Worm (Caenorhabditis elegans) whole organism, late embryonic: Measurements from ENCODE around the gene H12I13.1.

ENCODE experiments used
- F13H6.1 ChIP-seq: sonication (generic microtip); optimal IDR thresholded peaks from 2 replicates; lab custom pipeline; 2016; ENCODE audit warnings: missing genetic modification characterization, missing compliant biosample characterization
- K02D7.2 ChIP-seq: sonication (generic microtip); optimal IDR thresholded peaks from 2 replicates; lab custom pipeline; 2017; ENCODE audit warnings: mild to moderate bottlenecking, missing genetic modification characterization, missing compliant biosample characterization
- K09A11.1 ChIP-seq: sonication (generic microtip); optimal IDR thresholded peaks from 2 replicates; lab custom pipeline; 2017; ENCODE audit warnings: antibody characterized with exemption, mild to moderate bottlenecking, missing genetic modification characterization, missing compliant biosample characterization; ENCODE audit not compliant: insufficient read depth
- ahr-1 ChIP-seq: sonication (generic microtip); optimal IDR thresholded peaks from 2 replicates; lab custom pipeline; 2016; ENCODE audit warnings: missing genetic modification characterization, missing compliant biosample characterization
- ama-1 ChIP-seq: fragments of 150-350 bp; optimal IDR thresholded peaks from 2 replicates; lab custom pipeline; 2014
- ceh-14 ChIP-seq: sonication (generic microtip); optimal IDR thresholded peaks from 2 replicates; lab custom pipeline; 2016; ENCODE audit warnings: missing genotype, missing genetic modification characterization, missing compliant biosample characterization
- ceh-18 ChIP-seq: sonication (generic microtip); optimal IDR thresholded peaks from 2 replicates; lab custom pipeline; 2016; ENCODE audit warnings: missing genetic modification characterization, missing compliant biosample characterization
- ceh-19 ChIP-seq: fragments of 200-800 bp; sonication (Bioruptor generic); optimal IDR thresholded peaks from 2 replicates; lab custom pipeline; 2018; ENCODE audit warnings: mild to moderate bottlenecking, missing genetic modification characterization, missing compliant biosample characterization
- ceh-2 ChIP-seq: sonication (generic microtip); optimal IDR thresholded peaks from 2 replicates; lab custom pipeline; 2016; ENCODE audit warnings: missing genotype, missing genetic modification characterization, missing compliant biosample characterization
- ceh-22 ChIP-seq: sonication (generic microtip); optimal IDR thresholded peaks from 2 replicates; lab custom pipeline; 2017; ENCODE audit warnings: missing biosample characterization, missing genetic modification characterization
- ceh-30 ChIP-seq: fragments of 150-350 bp; optimal IDR thresholded peaks from 2 replicates; lab custom pipeline; 2014; ENCODE audit warnings: missing biosample characterization, missing genetic modification characterization
- ceh-9 ChIP-seq: sonication (generic microtip); optimal IDR thresholded peaks from 2 replicates; lab custom pipeline; 2016; ENCODE audit warnings: mild to moderate bottlenecking, missing genetic modification characterization, inconsistent platforms, missing compliant biosample characterization
- dmd-4 ChIP-seq: sonication (generic microtip); optimal IDR thresholded peaks from 2 replicates; lab custom pipeline; 2016; ENCODE audit warnings: borderline replicate concordance, missing genetic modification characterization, missing compliant biosample characterization
- dve-1 ChIP-seq: sonication (generic microtip); optimal IDR thresholded peaks from 2 replicates; lab custom pipeline; 2017; ENCODE audit warnings: antibody characterized with exemption, mild to moderate bottlenecking, missing genetic modification characterization, missing compliant biosample characterization
- elt-2 ChIP-seq: sonication (generic microtip); optimal IDR thresholded peaks from 2 replicates; lab custom pipeline; 2016; ENCODE audit warnings: missing genetic modification reagents, missing genetic modification characterization, missing compliant biosample characterization
- elt-4 ChIP-seq: sonication (generic microtip); optimal IDR thresholded peaks from 2 replicates; lab custom pipeline; 2016; ENCODE audit warnings: missing genetic modification characterization, missing compliant biosample characterization
- fkh-6 ChIP-seq: sonication (generic microtip); optimal IDR thresholded peaks from 2 replicates; lab custom pipeline; 2016; ENCODE audit warnings: missing genetic modification characterization, missing compliant biosample characterization
- gmeb-2 ChIP-seq: sonication (generic microtip); optimal IDR thresholded peaks from 2 replicates; lab custom pipeline; 2016; ENCODE audit warnings: missing genetic modification characterization, inconsistent platforms, missing compliant biosample characterization
- hlh-30 ChIP-seq: sonication (generic microtip); optimal IDR thresholded peaks from 2 replicates; lab custom pipeline; 2017; ENCODE audit warnings: antibody characterized with exemption, missing genetic modification characterization, missing compliant biosample characterization; ENCODE audit not compliant: insufficient read depth
- hlh-6 ChIP-seq: sonication (generic microtip); optimal IDR thresholded peaks from 2 replicates; lab custom pipeline; 2016; ENCODE audit warnings: missing genotype, missing genetic modification characterization, missing compliant biosample characterization
- hlh-8 ChIP-seq: sonication (generic microtip); optimal IDR thresholded peaks from 2 replicates; lab custom pipeline; 2016; ENCODE audit warnings: missing genotype, missing genetic modification characterization, missing compliant biosample characterization
- lim-6 ChIP-seq: sonication (generic microtip); optimal IDR thresholded peaks from 2 replicates; lab custom pipeline; 2016; ENCODE audit warnings: missing genetic modification characterization, missing compliant biosample characterization
- lin-11 ChIP-seq: fragments of 200-800 bp; sonication (Bioruptor generic); optimal IDR thresholded peaks from 2 replicates; lab custom pipeline; 2018; ENCODE audit warnings: mild to moderate bottlenecking, missing genetic modification characterization, missing compliant biosample characterization
- madf-2 ChIP-seq: sonication (generic microtip); optimal IDR thresholded peaks from 2 replicates; lab custom pipeline; 2017; ENCODE audit warnings: missing genetic modification characterization, missing compliant biosample characterization
- mec-3 ChIP-seq: sonication (generic microtip); optimal IDR thresholded peaks from 2 replicates; lab custom pipeline; 2016; ENCODE audit warnings: borderline replicate concordance, missing genetic modification characterization, missing compliant biosample characterization
- nfya-1 ChIP-seq: sonication (generic microtip); optimal IDR thresholded peaks from 2 replicates; lab custom pipeline; 2017; ENCODE audit warnings: missing genetic modification characterization, mild to moderate bottlenecking, missing compliant biosample characterization, antibody characterized with exemption, moderate library complexity
- nhr-11 ChIP-seq: fragments of 150-350 bp; optimal IDR thresholded peaks from 2 replicates; lab custom pipeline; 2014; ENCODE audit warnings: missing biosample characterization, missing genetic modification characterization
- odd-2 ChIP-seq: sonication (generic microtip); optimal IDR thresholded peaks from 2 replicates; lab custom pipeline; 2017; ENCODE audit warnings: antibody characterized with exemption, mild to moderate bottlenecking, missing genetic modification characterization, missing compliant biosample characterization
- pat-9 ChIP-seq: fragments of 200-800 bp; sonication (Bioruptor generic); optimal IDR thresholded peaks from 2 replicates; lab custom pipeline; 2018; ENCODE audit warnings: mild to moderate bottlenecking, missing genetic modification characterization, moderate library complexity, missing compliant biosample characterization
- pha-2 ChIP-seq: sonication (generic microtip); optimal IDR thresholded peaks from 2 replicates; lab custom pipeline; 2017; ENCODE audit warnings: mild to moderate bottlenecking, missing genetic modification characterization, missing compliant biosample characterization
- pha-4 ChIP-seq: fragments of 150-350 bp; optimal IDR thresholded peaks from 2 replicates; lab custom pipeline; 2018; ENCODE audit warnings: missing biosample characterization, missing genetic modification reagents, missing genetic modification characterization
- pqm-1 ChIP-seq: sonication (generic microtip); optimal IDR thresholded peaks from 2 replicates; lab custom pipeline; 2016; ENCODE audit warnings: missing genetic modification characterization, missing compliant biosample characterization
- pros-1 ChIP-seq: fragments of 150-350 bp; optimal IDR thresholded peaks from 2 replicates; lab custom pipeline; 2014; ENCODE audit warnings: missing biosample characterization, missing genetic modification reagents, missing genetic modification characterization
- ref-2 ChIP-seq: sonication (generic microtip); optimal IDR thresholded peaks from 2 replicates; lab custom pipeline; 2016; ENCODE audit warnings: missing genetic modification characterization, missing compliant biosample characterization
- sdc-2 ChIP-seq: sonication (generic microtip); optimal IDR thresholded peaks from 2 replicates; lab custom pipeline; 2016; ENCODE audit warnings: missing genotype, missing genetic modification characterization, missing compliant biosample characterization
- sox-2 ChIP-seq: fragments of 200-800 bp; sonication (Bioruptor generic); IDR thresholded peaks from 2 replicates; pipeline ENCODE4 v1.3.6; 2022; ENCODE audit warnings: missing genetic modification reagents, missing genetic modification characterization, missing compliant biosample characterization
- sox-4 ChIP-seq: sonication (generic microtip); optimal IDR thresholded peaks from 2 replicates; lab custom pipeline; 2017; ENCODE audit warnings: mild to moderate bottlenecking, missing genetic modification characterization, inconsistent platforms, missing compliant biosample characterization
- syd-9 ChIP-seq: sonication (generic microtip); optimal IDR thresholded peaks from 2 replicates; lab custom pipeline; 2016; ENCODE audit warnings: mild to moderate bottlenecking, missing genetic modification characterization, moderate library complexity, missing compliant biosample characterization
- tbx-2 ChIP-seq: sonication (generic microtip); optimal IDR thresholded peaks from 2 replicates; lab custom pipeline; 2016; ENCODE audit warnings: missing genetic modification characterization, missing compliant biosample characterization
- ttx-3 ChIP-seq: sonication (generic microtip); optimal IDR thresholded peaks from 2 replicates; lab custom pipeline; 2016; ENCODE audit warnings: missing genetic modification reagents, missing genetic modification characterization, missing compliant biosample characterization
- unc-42 ChIP-seq: sonication (generic microtip); optimal IDR thresholded peaks from 2 replicates; lab custom pipeline; 2016; ENCODE audit warnings: missing genotype, missing genetic modification characterization, missing compliant biosample characterization
- unc-55 ChIP-seq: sonication (generic microtip); optimal IDR thresholded peaks from 2 replicates; lab custom pipeline; 2017; ENCODE audit warnings: missing biosample characterization, missing genetic modification reagents, missing genetic modification characterization
- unc-86 ChIP-seq: sonication (generic microtip); optimal IDR thresholded peaks from 2 replicates; lab custom pipeline; 2016; ENCODE audit warnings: missing genetic modification characterization, missing compliant biosample characterization
- ztf-16 ChIP-seq: sonication (generic microtip); optimal IDR thresholded peaks from 2 replicates; lab custom pipeline; 2017; ENCODE audit warnings: missing genetic modification characterization, missing compliant biosample characterization

The H12I13.1 gene

DNA sequence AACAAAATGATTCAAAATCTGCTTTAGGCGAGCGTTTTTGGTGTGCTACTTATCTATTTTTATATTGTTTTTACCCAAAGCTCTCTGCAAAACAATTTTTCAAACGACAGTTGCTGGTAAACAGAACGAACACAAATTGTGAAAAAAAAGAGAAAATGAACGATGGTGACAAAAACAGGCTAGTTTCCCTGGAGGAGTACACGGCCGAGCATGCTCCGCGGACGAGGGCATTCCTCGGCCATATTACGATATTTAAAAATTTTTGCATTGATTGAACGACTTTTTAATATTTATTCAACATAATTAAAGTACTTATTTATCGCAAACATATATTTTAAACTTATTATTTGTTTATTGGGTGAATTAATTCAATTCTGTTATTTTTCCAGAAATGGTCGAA is 30.5 kb upstream of the H12I13.1 start, which contains the start of the genes tpp-2 and rbbp-5 (continued):
- TF ChIP-seq pha-4, result no peak
- no peak for TF ChIP-seq pha-2 (tag; lab: Kevin White, UChicago)
- TF ChIP-seq sox-4 (tag; lab: Kevin White, UChicago), result no peak
- TF ChIP-seq dmd-4 (tag; lab: Kevin White, UChicago), result no peak
- no peak for TF ChIP-seq hlh-6 (tag; lab: Kevin White, UChicago)
- TF ChIP-seq ceh-19 (GFP tag; lab: Kevin White, UChicago), result no peak
- no peak for TF ChIP-seq mec-3
- no peak for TF ChIP-seq odd-2 (tag; lab: Kevin White, UChicago)
- TF ChIP-seq fkh-6 (tag; lab: Kevin White, UChicago), result peak; percentile 15
- TF ChIP-seq sdc-2 (tag; lab: Kevin White, UChicago), result no peak
- TF ChIP-seq tbx-2 (tag; lab: Kevin White, UChicago), result peak; percentile 84
- no peak for TF ChIP-seq ceh-18 (tag; lab: Kevin White, UChicago)
- no peak for TF ChIP-seq ztf-16 (tag; lab: Kevin White, UChicago)
- no peak for TF ChIP-seq ahr-1 (tag; lab: Kevin White, UChicago)
- no peak for TF ChIP-seq K09A11.1 (tag; lab: Kevin White, UChicago)
- no peak for TF ChIP-seq ama-1 (lab: Kevin White, UChicago)
- no peak for TF ChIP-seq elt-4 (tag; lab: Kevin White, UChicago)
- no peak for TF ChIP-seq syd-9 (tag; lab: Kevin White, UChicago)
- TF ChIP-seq lin-11, result no peak
- no peak for TF ChIP-seq pat-9 (tag; lab: Kevin White, UChicago)
- TF ChIP-seq pqm-1 (tag; lab: Kevin White, UChicago), result no peak
- TF ChIP-seq elt-2 (tag; lab: Kevin White, UChicago), result no peak
- peak; percentile 34 for TF ChIP-seq F13H6.1 (tag; lab: Kevin White, UChicago)
- no peak for TF ChIP-seq unc-86 (tag; lab: Kevin White, UChicago)
- no peak for TF ChIP-seq ceh-22 (tag; lab: Kevin White, UChicago)
- TF ChIP-seq unc-42 (tag; lab: Kevin White, UChicago), result no peak
- TF ChIP-seq sox-2 (GFP tag; lab: Robert Waterston, UW), result no peak
- no peak for TF ChIP-seq ttx-3 (tag; lab: Kevin White, UChicago)
- TF ChIP-seq ref-2, result peak; percentile 23
- TF ChIP-seq madf-2, result no peak
- no peak for TF ChIP-seq nhr-11
- peak; percentile 87 for TF ChIP-seq ceh-2
- TF ChIP-seq lim-6 (tag; lab: Kevin White, UChicago), result no peak
- TF ChIP-seq hlh-8, result peak; percentile 70
- no peak for TF ChIP-seq hlh-30 (tag; lab: Kevin White, UChicago)
- no peak for TF ChIP-seq ceh-9
- TF ChIP-seq K02D7.2, result no peak
- no peak for TF ChIP-seq ceh-30
- TF ChIP-seq ceh-14, result peak; percentile 30
- no peak for TF ChIP-seq nfya-1 (tag; lab: Kevin White, UChicago)
- no peak for TF ChIP-seq unc-55 (GFP tag; lab: Kevin White, UChicago)

DNA sequence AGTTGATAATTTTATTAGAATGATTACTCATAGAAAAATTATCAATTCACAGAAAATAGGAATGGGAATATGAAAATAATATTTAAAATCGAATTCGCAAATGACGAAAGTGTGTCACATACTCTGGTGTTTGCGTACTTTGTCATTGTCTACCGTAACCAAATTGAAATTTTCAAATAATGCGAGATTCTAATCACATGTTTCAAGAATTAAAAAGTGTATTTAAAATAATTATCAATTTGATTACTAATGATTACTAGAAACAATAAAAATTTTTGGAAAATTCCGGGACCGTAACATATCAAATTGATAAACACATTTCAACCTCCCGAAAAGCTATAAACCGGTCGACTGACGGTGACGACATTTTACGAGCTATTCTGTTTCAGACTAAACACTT is 24.4 kb upstream of the H12I13.1 start, which contains the start of the genes fbf-2 and nspg-3:
fbf-2 (minus strand) TSS at position 101 of the 400 bp plus-strand sequence.
nspg-3 (plus strand) TSS at position 388 of the 400 bp plus-strand sequence.
- TF ChIP-seq F13H6.1 (tag; lab: Kevin White, UChicago), result no peak
- TF ChIP-seq dve-1, result no peak
- TF ChIP-seq unc-55 (GFP tag; lab: Kevin White, UChicago), result no peak
- no peak for TF ChIP-seq pros-1 (tag; lab: Kevin White, UChicago)
- no peak for TF ChIP-seq madf-2
- TF ChIP-seq K02D7.2, result no peak
- TF ChIP-seq gmeb-2, result no peak
- no peak for TF ChIP-seq pha-4
